Worm (Caenorhabditis elegans) whole organism, young adult: Measurements from ENCODE around the gene T14G12.6.
A peak's percentile ranks its signal among the peaks of the same experiment; 100 is the strongest.

Experiments used
- B0261.1 ChIP-seq: sonication (generic microtip); optimal IDR thresholded peaks from 2 replicates; lab custom pipeline; 2016; ENCODE audit warnings: mild to moderate bottlenecking, missing genetic modification characterization, moderate library complexity, missing compliant biosample characterization
- D2030.7 ChIP-seq: fragments of 200-800 bp; sonication (Bioruptor generic); IDR thresholded peaks from 2 replicates; pipeline ENCODE4 v1.3.6; 2022; ENCODE audit warnings: missing genetic modification reagents, missing genetic modification characterization, missing compliant biosample characterization
- F37B4.10 ChIP-seq: fragments of 200-800 bp; sonication (Bioruptor generic); IDR thresholded peaks from 2 replicates; pipeline ENCODE4 v1.3.6; 2022; ENCODE audit warnings: missing genetic modification characterization, missing compliant biosample characterization
- F39B2.1 ChIP-seq: fragments of 200-800 bp; sonication (Bioruptor generic); IDR thresholded peaks from 2 replicates; pipeline ENCODE4 v1.3.6; 2022; ENCODE audit warnings: missing genetic modification reagents, missing genetic modification characterization, missing compliant biosample characterization
- F49E8.2 ChIP-seq: sonication (generic microtip); optimal IDR thresholded peaks from 3 replicates; lab custom pipeline; 2017; ENCODE audit warnings: missing genetic modification characterization, mild to moderate bottlenecking, missing compliant biosample characterization, antibody characterized with exemption, moderate library complexity; ENCODE audit not compliant: insufficient read depth
- F57C9.4 ChIP-seq: sonication (generic microtip); optimal IDR thresholded peaks from 2 replicates; lab custom pipeline; 2017; ENCODE audit warnings: mild to moderate bottlenecking, missing genetic modification characterization, missing compliant biosample characterization
- K12H6.12 ChIP-seq: fragments of 200-800 bp; sonication (Bioruptor generic); optimal IDR thresholded peaks from 2 replicates; lab custom pipeline; 2018; ENCODE audit warnings: mild to moderate bottlenecking, missing genetic modification characterization, missing compliant biosample characterization
- Y53G8AR.9 ChIP-seq: fragments of 200-800 bp; sonication (Bioruptor generic); conservative IDR thresholded peaks from 2 replicates; pipeline ENCODE4 v1.3.6; 2022; ENCODE audit warnings: missing genetic modification reagents, missing genetic modification characterization, missing compliant biosample characterization
- Y56A3A.18 ChIP-seq: fragments of 200-800 bp; sonication (Bioruptor generic); IDR thresholded peaks from 2 replicates; pipeline ENCODE4 v1.3.6; 2022; ENCODE audit warnings: missing genetic modification reagents, missing genetic modification characterization, missing compliant biosample characterization
- akir-1 ChIP-seq: fragments of 200-800 bp; sonication (Bioruptor generic); optimal IDR thresholded peaks from 2 replicates; lab custom pipeline; 2018; ENCODE audit warnings: mild to moderate bottlenecking, missing genetic modification characterization, moderate library complexity, missing compliant biosample characterization
- aptf-3 ChIP-seq: fragments of 200-800 bp; sonication (Bioruptor generic); IDR thresholded peaks from 2 replicates; pipeline ENCODE4 v1.3.6; 2022; ENCODE audit warnings: missing genetic modification characterization, missing compliant biosample characterization
- athp-1 ChIP-seq: sonication (generic microtip); optimal IDR thresholded peaks from 2 replicates; lab custom pipeline; 2017; ENCODE audit warnings: mild to moderate bottlenecking, missing genetic modification characterization, missing compliant biosample characterization
- attf-6 ChIP-seq: fragments of 200-800 bp; sonication (Bioruptor generic); IDR thresholded peaks from 2 replicates; pipeline ENCODE4 v1.3.6; 2022; ENCODE audit warnings: missing genetic modification reagents, missing genetic modification characterization, missing compliant biosample characterization
- cebp-1 ChIP-seq, 2 experiments: fragments of 200-800 bp in 1 of 2; sonication (Bioruptor generic) in 1 of 2; sonication (generic microtip) in 1 of 2; IDR thresholded peaks in 1 of 2; optimal IDR thresholded peaks in 1 of 2; 2 replicates each; pipeline versions ENCODE4 v1.3.6 to Lab custom; 2017 to 2022; ENCODE audit warnings: missing compliant biosample characterization in 2 of 2, missing genetic modification characterization in 2 of 2, mild to moderate bottlenecking in 1 of 2, missing genetic modification reagents in 1 of 2, moderate library complexity in 1 of 2
- ceh-100 ChIP-seq: fragments of 200-800 bp; sonication (Bioruptor generic); IDR thresholded peaks from 2 replicates; pipeline ENCODE4 v1.3.6; 2022; ENCODE audit warnings: missing genetic modification reagents, missing genetic modification characterization, missing compliant biosample characterization
- ceh-27 ChIP-seq: fragments of 200-800 bp; sonication (Bioruptor generic); optimal IDR thresholded peaks from 2 replicates; lab custom pipeline; 2018; ENCODE audit warnings: mild to moderate bottlenecking, missing genetic modification characterization, moderate library complexity, missing compliant biosample characterization
- ceh-58 ChIP-seq: fragments of 200-800 bp; sonication (Bioruptor generic); IDR thresholded peaks from 2 replicates; pipeline ENCODE4 v1.3.6; 2022; ENCODE audit warnings: missing genetic modification characterization, missing compliant biosample characterization
- dox-1 ChIP-seq: fragments of 200-800 bp; sonication (Bioruptor generic); IDR thresholded peaks from 2 replicates; pipeline ENCODE4 v1.3.6; 2022; ENCODE audit warnings: missing genetic modification reagents, missing genetic modification characterization, missing compliant biosample characterization
- egrh-3 ChIP-seq: fragments of 200-800 bp; sonication (Bioruptor generic); IDR thresholded peaks from 2 replicates; pipeline ENCODE4 v1.3.6; 2022; ENCODE audit warnings: missing genetic modification reagents, missing genetic modification characterization, missing compliant biosample characterization
- him-1 ChIP-seq: sonication (generic microtip); optimal IDR thresholded peaks from 2 replicates; lab custom pipeline; 2016; ENCODE audit warnings: missing genotype, missing genetic modification reagents, missing genetic modification characterization, missing compliant biosample characterization
- hmg-1.2 ChIP-seq: fragments of 200-800 bp; sonication (Bioruptor generic); IDR thresholded peaks from 2 replicates; pipeline ENCODE4 v1.3.6; 2022; ENCODE audit warnings: missing genetic modification reagents, missing genetic modification characterization, missing compliant biosample characterization
- hsf-1 ChIP-seq: fragments of 200-800 bp; sonication (Bioruptor generic); IDR thresholded peaks from 2 replicates; pipeline ENCODE4 v1.3.6; 2022; ENCODE audit warnings: missing genetic modification reagents, missing genetic modification characterization, missing compliant biosample characterization
- lag-1 ChIP-seq: fragments of 200-800 bp; sonication (Bioruptor generic); IDR thresholded peaks from 2 replicates; pipeline ENCODE4 v1.3.6; 2022; ENCODE audit warnings: missing genetic modification reagents, missing genetic modification characterization, missing compliant biosample characterization
- lin-35 ChIP-seq, 3 experiments: fragments of 150-350 bp in 2 of 3; sonication (generic microtip) in 1 of 3; optimal IDR thresholded peaks; 2 replicates each; lab custom pipeline; 2014 to 2018; ENCODE audit warnings: missing biosample characterization in 3 of 3, missing genetic modification characterization in 3 of 3, missing genetic modification reagents in 3 of 3
- lin-54 ChIP-seq: fragments of 200-800 bp; sonication (Bioruptor generic); optimal IDR thresholded peaks from 2 replicates; lab custom pipeline; 2018; ENCODE audit warnings: mild to moderate bottlenecking, missing genetic modification characterization, missing compliant biosample characterization
- madf-10 ChIP-seq: sonication (generic microtip); optimal IDR thresholded peaks from 2 replicates; lab custom pipeline; 2016; ENCODE audit warnings: mild to moderate bottlenecking, missing genetic modification characterization, missing compliant biosample characterization
- mcd-1 ChIP-seq: fragments of 200-800 bp; sonication (Bioruptor generic); IDR thresholded peaks from 2 replicates; pipeline ENCODE4 v1.3.6; 2022; ENCODE audit warnings: missing genetic modification reagents, missing genetic modification characterization, missing compliant biosample characterization
- mxl-1 ChIP-seq: sonication (generic microtip); optimal IDR thresholded peaks from 2 replicates; lab custom pipeline; 2016; ENCODE audit warnings: missing genetic modification characterization, missing compliant biosample characterization
- nfyb-1 ChIP-seq: fragments of 200-800 bp; sonication (Bioruptor generic); IDR thresholded peaks from 2 replicates; pipeline ENCODE4 v1.3.6; 2022; ENCODE audit warnings: missing genetic modification reagents, missing genetic modification characterization, missing compliant biosample characterization
- nhr-80 ChIP-seq: sonication (generic microtip); optimal IDR thresholded peaks from 2 replicates; lab custom pipeline; 2016; ENCODE audit warnings: missing genetic modification characterization, missing compliant biosample characterization
- nhr-90 ChIP-seq: sonication (generic microtip); optimal IDR thresholded peaks from 2 replicates; lab custom pipeline; 2016; ENCODE audit warnings: missing genotype, mild to moderate bottlenecking, missing genetic modification characterization, missing compliant biosample characterization
- pbrm-1 ChIP-seq: fragments of 200-800 bp; sonication (Bioruptor generic); IDR thresholded peaks from 2 replicates; pipeline ENCODE4 v1.3.6; 2022; ENCODE audit warnings: missing genetic modification reagents, missing genetic modification characterization, missing compliant biosample characterization
- rcor-1 ChIP-seq: fragments of 200-800 bp; sonication (Bioruptor generic); IDR thresholded peaks from 2 replicates; pipeline ENCODE4 v1.3.6; 2022; ENCODE audit warnings: missing genetic modification reagents, missing genetic modification characterization, missing compliant biosample characterization
- repo-1 ChIP-seq: sonication (generic microtip); optimal IDR thresholded peaks from 2 replicates; lab custom pipeline; 2017; ENCODE audit warnings: mild to moderate bottlenecking, missing genetic modification characterization, missing compliant biosample characterization
- snpc-4 ChIP-seq, 5 experiments: fragments of 150-350 bp in 1 of 5; sonication (generic microtip) in 4 of 5; optimal IDR thresholded peaks; 2 replicates each; lab custom pipeline; 2014 to 2018; ENCODE audit warnings: missing genetic modification characterization in 5 of 5, missing biosample characterization in 3 of 5, antibody characterized with exemption in 2 of 5, mild to moderate bottlenecking in 2 of 5, missing compliant biosample characterization in 2 of 5, missing genotype in 2 of 5, moderate library complexity in 2 of 5, missing genetic modification reagents in 1 of 5
- tbp1 ChIP-seq: fragments of 200-800 bp; sonication (Bioruptor generic); optimal IDR thresholded peaks from 2 replicates; lab custom pipeline; 2018; ENCODE audit warnings: mild to moderate bottlenecking, missing genetic modification characterization, missing compliant biosample characterization
- unc-62 ChIP-seq: fragments of 150-350 bp; optimal IDR thresholded peaks from 2 replicates; lab custom pipeline; 2014; ENCODE audit warnings: missing biosample characterization, missing genetic modification reagents, missing genetic modification characterization
- zfh-2 ChIP-seq: fragments of 200-800 bp; sonication (Bioruptor generic); conservative IDR thresholded peaks from 2 replicates; pipeline ENCODE4 v1.3.6; 2022; ENCODE audit warnings: missing genetic modification reagents, missing genetic modification characterization, missing compliant biosample characterization
- ztf-18 ChIP-seq: sonication (generic microtip); optimal IDR thresholded peaks from 2 replicates; lab custom pipeline; 2016; ENCODE audit warnings: missing genotype, mild to moderate bottlenecking, missing genetic modification characterization, missing compliant biosample characterization
- ztf-22 ChIP-seq: fragments of 200-800 bp; sonication (Bioruptor generic); optimal IDR thresholded peaks from 2 replicates; lab custom pipeline; 2018; ENCODE audit warnings: mild to moderate bottlenecking, missing genetic modification characterization, moderate library complexity, missing compliant biosample characterization
- ztf-28 ChIP-seq: fragments of 200-800 bp; sonication (Bioruptor generic); IDR thresholded peaks from 2 replicates; pipeline ENCODE4 v1.3.6; 2022; ENCODE audit warnings: missing genetic modification reagents, missing genetic modification characterization, missing compliant biosample characterization
- ztf-6 ChIP-seq: fragments of 200-800 bp; sonication (Bioruptor generic); IDR thresholded peaks from 2 replicates; pipeline ENCODE4 v1.3.6; 2022; ENCODE audit warnings: missing genetic modification reagents, missing genetic modification characterization, missing compliant biosample characterization

Gene T14G12.6

ce11 chrX:3803314-3803713 is 44.1 kb upstream of the T14G12.6 start, which contains the start of gene F35A5.8:
F35A5.8 (minus strand) TSS chrX:3803464.
- peak in 1 of 3 experiments; percentile 70 for TF ChIP-seq lin-35 (GFP tag; optimal IDR thresholded peaks at IDR 0.05; lab: Kevin White, UChicago)
- TF ChIP-seq nhr-80: peak; percentile 54
- TF ChIP-seq ceh-27: peak; percentile 7
- no peak for TF ChIP-seq B0261.1
- TF ChIP-seq mcd-1 (GFP tag; lab: Robert Waterston, UW): peak; percentile 48
- TF ChIP-seq D2030.7 (GFP tag; lab: Robert Waterston, UW): no peak
- peak; percentile 30 for TF ChIP-seq tbp1 (GFP tag; lab: Kevin White, UChicago)
- peak; percentile 94 for TF ChIP-seq ztf-18
- TF ChIP-seq dox-1 (GFP tag; lab: Robert Waterston, UW): 0 out of 2 replicates have a peak, but pooled peaks have one; percentile 39
- 0 out of 2 replicates have a peak, but pooled peaks have one; percentile 11 for TF ChIP-seq rcor-1 (GFP tag; lab: Robert Waterston, UW)
- TF ChIP-seq Y56A3A.18 (GFP tag; lab: Robert Waterston, UW): 0 out of 2 replicates have a peak, but pooled peaks have one; percentile 12
- TF ChIP-seq attf-6 (GFP tag; lab: Robert Waterston, UW): no peak
- no peak for TF ChIP-seq snpc-4 (GFP tag; optimal IDR thresholded peaks at IDR 0.05; lab: Kevin White, UChicago)
- TF ChIP-seq snpc-4 (tag; optimal IDR thresholded peaks at IDR 0.05; lab: Kevin White, UChicago): peak in 2 of 4 experiments; percentile 44 to 53
- peak; percentile 37 for TF ChIP-seq lin-54
- peak; percentile 16 for TF ChIP-seq K12H6.12
- TF ChIP-seq Y53G8AR.9 (GFP tag; lab: Robert Waterston, UW): 0 out of 2 replicates have a peak, but pooled peaks have one; percentile 36
- 0 out of 2 replicates have a peak, but pooled peaks have one; percentile 19 for TF ChIP-seq pbrm-1 (GFP tag; lab: Robert Waterston, UW)
- TF ChIP-seq hmg-1.2 (GFP tag; lab: Robert Waterston, UW): peak; percentile 32
- no peak for TF ChIP-seq F57C9.4 (tag; lab: Kevin White, UChicago)

- TF ChIP-seq nfyb-1 (GFP tag; lab: Robert Waterston, UW) (0 out of 2 replicates have a peak, but pooled peaks have one; percentile 35), akir-1 (no peak), F39B2.1 (GFP tag; lab: Robert Waterston, UW) (no peak), cebp-1 (GFP tag; IDR thresholded peaks at IDR 0.05; lab: Robert Waterston, UW) (no peak), cebp-1 (tag; optimal IDR thresholded peaks at IDR 0.05; lab: Kevin White, UChicago) (no peak), unc-62 (no peak), nhr-80 (no peak), zfh-2 (peak; percentile 74), repo-1 (tag; lab: Kevin White, UChicago) (no peak), ztf-28 (GFP tag; lab: Robert Waterston, UW) (no peak), mcd-1 (GFP tag; lab: Robert Waterston, UW) (no peak)
Measured at ce11 chrX:3802743-3803142, 43.5 kb upstream of the T14G12.6 start.

DNA sequence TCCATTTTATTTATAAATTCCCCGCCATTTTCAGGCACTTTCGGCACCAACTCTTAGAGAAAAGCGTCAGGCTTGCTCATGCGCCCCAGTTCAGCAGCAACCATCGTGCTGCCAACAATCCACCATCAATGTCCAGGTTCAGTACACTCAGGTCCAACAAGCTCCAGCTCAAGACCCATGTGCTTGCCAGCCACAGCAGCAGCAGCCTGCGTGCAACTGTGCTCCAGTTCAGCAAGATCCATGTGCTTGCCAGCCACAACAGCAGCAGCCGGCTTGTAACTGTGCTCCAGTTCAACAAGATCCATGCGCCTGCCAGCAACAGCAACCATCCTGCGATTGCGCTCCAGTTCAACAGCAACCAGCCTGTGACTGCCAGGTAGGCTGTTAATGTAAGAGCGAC is 39.0 kb upstream of the T14G12.6 start:
- TF ChIP-seq egrh-3 (GFP tag; lab: Robert Waterston, UW) (0 out of 2 replicates have a peak, but pooled peaks have one; percentile 9), ceh-27 (no peak), zfh-2 (peak; percentile 65)

ce11 chrX:3797882-3798281 is 38.6 kb upstream of the T14G12.6 start, which contains the start of gene abu-10:
abu-10 (plus strand) TSS chrX:3798182.
- TF ChIP-seq lag-1: no peak
- TF ChIP-seq ztf-22 (GFP tag; lab: Kevin White, UChicago): no peak
- no peak for TF ChIP-seq madf-10 (tag; lab: Kevin White, UChicago)
- no peak for TF ChIP-seq ceh-100 (GFP tag; lab: Robert Waterston, UW)
- no peak for TF ChIP-seq him-1
- no peak for TF ChIP-seq nhr-80
- TF ChIP-seq mxl-1 (tag; lab: Kevin White, UChicago): no peak
- TF ChIP-seq athp-1: no peak
- TF ChIP-seq unc-62: no peak
- TF ChIP-seq F37B4.10: no peak
- no peak for TF ChIP-seq mcd-1 (GFP tag; lab: Robert Waterston, UW)
- no peak for TF ChIP-seq nhr-90 (tag; lab: Kevin White, UChicago)
- no peak for TF ChIP-seq F49E8.2 (tag; lab: Kevin White, UChicago)
- TF ChIP-seq ztf-6 (GFP tag; lab: Robert Waterston, UW): no peak
- no peak for TF ChIP-seq aptf-3
- no peak for TF ChIP-seq hsf-1 (GFP tag; lab: Robert Waterston, UW)
- no peak for TF ChIP-seq ceh-58 (GFP tag; lab: Robert Waterston, UW)
